Fruit fly (Drosophila melanogaster) whole organism, embryonic: ENCODE results near the gene SuUR.
A peak's percentile ranks its signal among the peaks of the same experiment; 100 is the strongest.

Experiments used
- Atf-2 ChIP-seq: fragments of 200-800 bp; sonication (Bioruptor generic); optimal IDR thresholded peaks from 2 replicates; lab custom pipeline; 2016; ENCODE audit warnings: missing biosample characterization, missing genetic modification characterization
- Atf6 ChIP-seq: fragments of 200-800 bp; sonication (Bioruptor generic); IDR thresholded peaks from 2 replicates; pipeline ENCODE4 v1.3.6; 2022; ENCODE audit warnings: missing biosample characterization, missing genetic modification characterization
- C15 ChIP-seq: fragments of 200-800 bp; sonication (Bioruptor generic); IDR thresholded peaks from 3 replicates; pipeline ENCODE4 v1.3.6; 2022; ENCODE audit warnings: missing biosample characterization, missing genetic modification characterization
- CG10979 ChIP-seq: fragments of 200-800 bp; sonication (Bioruptor generic); optimal IDR thresholded peaks from 2 replicates; lab custom pipeline; 2018; ENCODE audit warnings: missing biosample characterization, mild to moderate bottlenecking, missing genetic modification characterization, moderate library complexity
- CG11093 ChIP-seq: fragments of 200-800 bp; sonication (Bioruptor generic); IDR thresholded peaks from 3 replicates; pipeline ENCODE4 v1.3.6; 2022; ENCODE audit warnings: missing biosample characterization, missing genetic modification characterization
- CG12659 ChIP-seq: fragments of 200-800 bp; sonication (Bioruptor generic); optimal IDR thresholded peaks from 3 replicates; lab custom pipeline; 2017; ENCODE audit warnings: mild to moderate bottlenecking, missing biosample characterization, missing genetic modification reagents, missing genetic modification characterization
- CG14710 ChIP-seq: fragments of 200-800 bp; sonication (Bioruptor generic); optimal IDR thresholded peaks from 3 replicates; lab custom pipeline; 2019; ENCODE audit warnings: missing biosample characterization, mild to moderate bottlenecking, missing genetic modification characterization, moderate library complexity
- CG16863 ChIP-seq: fragments of 200-800 bp; sonication (Bioruptor generic); optimal IDR thresholded peaks from 3 replicates; lab custom pipeline; 2016; ENCODE audit warnings: missing biosample characterization, missing genetic modification characterization
- CG17829 ChIP-seq: fragments of 200-800 bp; optimal IDR thresholded peaks from 2 replicates; lab custom pipeline; 2019; ENCODE audit warnings: missing biosample characterization, mild to moderate bottlenecking, missing genetic modification characterization, moderate library complexity
- CG1792 ChIP-seq: fragments of 200-800 bp; sonication (Bioruptor generic); optimal IDR thresholded peaks from 2 replicates; lab custom pipeline; 2016; ENCODE audit warnings: missing biosample characterization, missing genetic modification characterization
- CG18262 ChIP-seq: fragments of 200-800 bp; optimal IDR thresholded peaks from 3 replicates; lab custom pipeline; 2019; ENCODE audit warnings: missing biosample characterization, mild to moderate bottlenecking, missing genetic modification characterization, moderate library complexity
- CG2116 ChIP-seq: fragments of 200-800 bp; sonication (Bioruptor generic); optimal IDR thresholded peaks from 3 replicates; lab custom pipeline; 2018; ENCODE audit warnings: missing biosample characterization, mild to moderate bottlenecking, missing genetic modification characterization
- CG2712 ChIP-seq: fragments of 200-800 bp; optimal IDR thresholded peaks from 3 replicates; lab custom pipeline; 2019; ENCODE audit warnings: missing biosample characterization, mild to moderate bottlenecking, missing genetic modification characterization, moderate library complexity
- CG34376 ChIP-seq: fragments of 200-800 bp; sonication (Bioruptor generic); optimal IDR thresholded peaks from 2 replicates; lab custom pipeline; 2018; ENCODE audit warnings: missing biosample characterization, mild to moderate bottlenecking, missing genetic modification characterization
- CG3995 ChIP-seq: fragments of 200-800 bp; sonication (Bioruptor generic); optimal IDR thresholded peaks from 3 replicates; lab custom pipeline; 2016; ENCODE audit warnings: missing biosample characterization, missing genetic modification characterization
- CG6689 ChIP-seq: fragments of 200-800 bp; sonication (Bioruptor generic); IDR thresholded peaks from 2 replicates; pipeline ENCODE4 v1.3.6; 2022; ENCODE audit warnings: missing biosample characterization, missing genetic modification characterization
- CG8089 ChIP-seq: fragments of 200-800 bp; sonication (Bioruptor generic); optimal IDR thresholded peaks from 3 replicates; lab custom pipeline; 2016; ENCODE audit warnings: missing biosample characterization, missing genetic modification characterization
- Dp ChIP-seq: fragments of 200-800 bp; sonication (Bioruptor generic); optimal IDR thresholded peaks from 2 replicates; lab custom pipeline; 2018; ENCODE audit warnings: missing biosample characterization, mild to moderate bottlenecking, missing genetic modification characterization, moderate library complexity
- Drgx ChIP-seq: fragments of 200-800 bp; sonication (Bioruptor generic); IDR thresholded peaks from 2 replicates; pipeline ENCODE4 v1.3.6; 2022; ENCODE audit warnings: missing biosample characterization, missing genetic modification characterization
- Elba2 ChIP-seq: fragments of 200-800 bp; sonication (Bioruptor generic); optimal IDR thresholded peaks from 3 replicates; lab custom pipeline; 2016; ENCODE audit warnings: missing biosample characterization, missing genetic modification characterization
- Fer1 ChIP-seq: fragments of 200-800 bp; sonication (Bioruptor generic); optimal IDR thresholded peaks from 2 replicates; lab custom pipeline; 2017; ENCODE audit warnings: missing biosample characterization, mild to moderate bottlenecking, missing genetic modification characterization
- Gug ChIP-seq: fragments of 200-800 bp; sonication (Bioruptor generic); IDR thresholded peaks from 4 replicates; pipeline ENCODE4 v1.3.6; 2022; ENCODE audit warnings: missing biosample characterization, missing genetic modification characterization
- Hsf ChIP-seq: fragments of 200-800 bp; sonication (Bioruptor generic); optimal IDR thresholded peaks from 3 replicates; lab custom pipeline; 2016; ENCODE audit warnings: missing biosample characterization, missing genetic modification characterization
- MESR4 ChIP-seq: fragments of 200-800 bp; sonication (Bioruptor generic); optimal IDR thresholded peaks from 2 replicates; lab custom pipeline; 2018; ENCODE audit warnings: missing biosample characterization, mild to moderate bottlenecking, missing genetic modification characterization, moderate library complexity
- Nf-YA ChIP-seq: fragments of 200-800 bp; sonication (Bioruptor generic); IDR thresholded peaks from 2 replicates; pipeline ENCODE4 v1.3.6; 2022; ENCODE audit warnings: missing biosample characterization, missing genetic modification characterization
- NfI ChIP-seq: fragments of 200-800 bp; sonication (Bioruptor generic); optimal IDR thresholded peaks from 3 replicates; lab custom pipeline; 2018; ENCODE audit warnings: missing biosample characterization, mild to moderate bottlenecking, missing genetic modification characterization, moderate library complexity
- Optix ChIP-seq: fragments of 200-800 bp; sonication (Bioruptor generic); IDR thresholded peaks from 3 replicates; pipeline ENCODE4 v1.3.6; 2022; ENCODE audit warnings: missing biosample characterization, missing genetic modification characterization
- Poxn ChIP-seq: fragments of 200-800 bp; sonication (Bioruptor generic); IDR thresholded peaks from 2 replicates; pipeline ENCODE4 v1.3.6; 2022; ENCODE audit warnings: missing biosample characterization, missing genetic modification characterization
- Rfx ChIP-seq: fragments of 200-800 bp; sonication (Bioruptor generic); IDR thresholded peaks from 2 replicates; pipeline ENCODE4 v1.3.6; 2022; ENCODE audit warnings: missing biosample characterization, missing genetic modification characterization
- Sox102F ChIP-seq: fragments of 200-800 bp; sonication (Bioruptor generic); optimal IDR thresholded peaks from 2 replicates; lab custom pipeline; 2018; ENCODE audit warnings: missing biosample characterization, mild to moderate bottlenecking, missing genetic modification characterization, moderate library complexity
- bsh ChIP-seq, 2 experiments: fragments of 200-800 bp; sonication (Bioruptor generic); optimal IDR thresholded peaks; 2 replicates each; lab custom pipeline; 2017 to 2018; ENCODE audit warnings: mild to moderate bottlenecking in 2 of 2, missing biosample characterization in 2 of 2, missing genetic modification characterization in 2 of 2, moderate library complexity in 1 of 2
- cato ChIP-seq: fragments of 200-800 bp; sonication (Bioruptor generic); optimal IDR thresholded peaks from 2 replicates; lab custom pipeline; 2016; ENCODE audit warnings: missing biosample characterization, missing genetic modification characterization, borderline replicate concordance
- crp ChIP-seq, 2 experiments: fragments of 200-800 bp; sonication (Bioruptor generic); optimal IDR thresholded peaks; 2 replicates in 1 of 2; 3 replicates in 1 of 2; lab custom pipeline; 2017; ENCODE audit warnings: missing biosample characterization in 2 of 2, missing genetic modification characterization in 2 of 2, mild to moderate bottlenecking in 1 of 2, moderate library complexity in 1 of 2
- danr ChIP-seq: fragments of 200-800 bp; sonication (Bioruptor generic); IDR thresholded peaks from 2 replicates; pipeline ENCODE4 v1.3.6; 2022; ENCODE audit warnings: missing biosample characterization, missing genetic modification characterization
- eyg ChIP-seq: fragments of 200-800 bp; sonication (Bioruptor generic); optimal IDR thresholded peaks from 3 replicates; lab custom pipeline; 2016; ENCODE audit warnings: missing biosample characterization, missing genetic modification characterization
- gce ChIP-seq: fragments of 200-800 bp; sonication (Bioruptor generic); IDR thresholded peaks from 3 replicates; pipeline ENCODE4 v1.3.6; 2022; ENCODE audit warnings: missing biosample characterization, missing genetic modification characterization
- gcm ChIP-seq: fragments of 200-800 bp; sonication (Bioruptor generic); optimal IDR thresholded peaks from 2 replicates; lab custom pipeline; 2019; ENCODE audit warnings: missing biosample characterization, mild to moderate bottlenecking, missing genetic modification characterization, moderate library complexity
- gem ChIP-seq: fragments of 200-800 bp; sonication (Bioruptor generic); optimal IDR thresholded peaks from 2 replicates; lab custom pipeline; 2019; ENCODE audit warnings: missing biosample characterization, mild to moderate bottlenecking, missing genetic modification characterization, moderate library complexity
- grau ChIP-seq: fragments of 200-800 bp; optimal IDR thresholded peaks from 3 replicates; lab custom pipeline; 2019; ENCODE audit warnings: missing biosample characterization, mild to moderate bottlenecking, missing genetic modification characterization, moderate library complexity
- mirr ChIP-seq: fragments of 200-800 bp; sonication (Bioruptor generic); optimal IDR thresholded peaks from 3 replicates; lab custom pipeline; 2018; ENCODE audit warnings: missing biosample characterization, mild to moderate bottlenecking, missing genetic modification characterization
- psq ChIP-seq: fragments of 200-800 bp; sonication (Bioruptor generic); optimal IDR thresholded peaks from 2 replicates; lab custom pipeline; 2017; ENCODE audit warnings: missing biosample characterization, missing genetic modification characterization
- run ChIP-seq: fragments of 200-800 bp; sonication (Bioruptor generic); optimal IDR thresholded peaks from 3 replicates; lab custom pipeline; 2018; ENCODE audit warnings: missing biosample characterization, mild to moderate bottlenecking, missing genetic modification characterization
- sna ChIP-seq: fragments of 200-800 bp; sonication (Bioruptor generic); IDR thresholded peaks from 2 replicates; pipeline ENCODE4 v1.3.6; 2022; ENCODE audit warnings: missing biosample characterization, missing genetic modification characterization; ENCODE audit not compliant: partially characterized antibody
- sqz ChIP-seq: fragments of 200-800 bp; sonication (Bioruptor generic); optimal IDR thresholded peaks from 3 replicates; lab custom pipeline; 2018; ENCODE audit warnings: missing biosample characterization, mild to moderate bottlenecking, missing genetic modification characterization
- sug ChIP-seq: fragments of 200-800 bp; optimal IDR thresholded peaks from 2 replicates; lab custom pipeline; 2019; ENCODE audit warnings: missing biosample characterization, mild to moderate bottlenecking, missing genetic modification characterization, moderate library complexity
- unpg ChIP-seq: fragments of 200-800 bp; sonication (Bioruptor generic); optimal IDR thresholded peaks from 3 replicates; lab custom pipeline; 2018; ENCODE audit warnings: missing biosample characterization, mild to moderate bottlenecking, missing genetic modification characterization, moderate library complexity
- vvl ChIP-seq: fragments of 200-800 bp; sonication (Bioruptor generic); IDR thresholded peaks from 2 replicates; pipeline ENCODE4 v1.3.6; 2022; ENCODE audit warnings: missing biosample characterization, missing genetic modification characterization
- yki ChIP-seq: fragments of >200 bp; optimal IDR thresholded peaks from 3 replicates; lab custom pipeline; 2018
- zfh2 ChIP-seq: fragments of 200-800 bp; sonication (Bioruptor generic); optimal IDR thresholded peaks from 2 replicates; lab custom pipeline; 2016; ENCODE audit warnings: missing biosample characterization, missing genetic modification characterization

Gene SuUR

DNA sequence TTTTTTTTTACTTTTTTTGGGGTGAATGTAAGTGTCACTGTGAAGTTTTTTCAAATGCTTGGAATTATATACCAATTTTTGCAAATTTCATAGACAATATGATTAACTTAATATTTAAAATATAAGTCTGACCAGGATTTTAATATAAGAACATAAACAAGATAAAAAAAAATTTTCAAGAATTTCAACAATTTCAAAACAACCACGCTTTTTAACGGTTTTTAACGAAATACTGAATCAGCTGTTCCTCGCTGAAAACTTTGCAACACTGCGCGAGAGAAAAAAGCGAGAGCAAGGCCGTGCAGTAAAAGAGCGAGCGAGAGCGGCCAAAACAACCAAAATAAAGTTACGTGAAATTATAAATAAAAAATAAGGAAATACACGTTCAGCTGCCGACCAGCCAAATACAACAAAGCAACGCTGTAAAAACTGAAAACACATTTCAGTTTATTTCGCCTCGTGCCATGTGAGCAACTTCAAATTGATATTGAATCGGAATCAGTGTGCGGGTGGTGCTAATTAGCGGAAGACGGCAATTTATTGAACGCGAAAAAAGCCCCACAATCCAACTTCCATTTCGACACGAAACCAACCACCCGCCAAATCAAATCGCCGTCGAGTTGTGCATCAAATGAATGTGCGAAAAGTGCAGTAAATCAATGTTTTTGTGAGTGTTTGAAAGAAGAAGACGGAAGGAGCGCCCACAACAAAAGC, 31.6 kb downstream of the SuUR start, which contains the start of the genes CG46439, Iyd and CG33947 (continued):
- TF ChIP-seq yki (lab: Kevin White, UChicago) (peak; percentile 52), Rfx (0 out of 2 replicates have a peak, but pooled peaks have one; percentile 28), Gug (no peak), sqz (GFP tag; lab: Kevin White, UChicago) (peak; percentile 60), Nf-YA (GFP tag; lab: Robert Waterston, UW) (no peak), Dp (GFP tag; lab: Kevin White, UChicago) (peak; percentile 67), vvl (GFP tag; lab: Robert Waterston, UW) (peak; percentile 14; the same call in 1 of the 2 replicates), gce (GFP tag; lab: Robert Waterston, UW) (0 out of 3 replicates have a peak, but pooled peaks have one; percentile 41), gem (peak; percentile 5), gcm (peak; percentile 54), Sox102F (GFP tag; lab: Kevin White, UChicago) (no peak), Hsf (GFP tag; lab: Kevin White, UChicago) (no peak), CG6689 (peak; percentile 24; the same call in 1 of the 2 replicates), CG8089 (GFP tag; lab: Kevin White, UChicago) (no peak), CG12659 (GFP tag; lab: Kevin White, UChicago) (peak; percentile 46), eyg (no peak), psq (GFP tag; lab: Kevin White, UChicago) (no peak), CG16863 (GFP tag; lab: Kevin White, UChicago) (no peak), CG2712 (tag; lab: Kevin White, UChicago) (peak; percentile 5), CG14710 (tag; lab: Kevin White, UChicago) (no peak), sug (peak; percentile 11), Optix (GFP tag; lab: Robert Waterston, UW) (0 out of 3 replicates have a peak, but pooled peaks have one; percentile 6), CG11093 (GFP tag; lab: Robert Waterston, UW) (no peak), bsh (GFP tag; optimal IDR thresholded peaks at IDR 0.05; lab: Kevin White, UChicago) (peak in 1 of 2 experiments; percentile 77), MESR4 (GFP tag; lab: Kevin White, UChicago) (peak; percentile 37), Elba2 (GFP tag; lab: Kevin White, UChicago) (peak; percentile 24), grau (tag; lab: Kevin White, UChicago) (peak; percentile 2), CG3995 (GFP tag; lab: Kevin White, UChicago) (peak; percentile 2), run (no peak), CG2116 (GFP tag; lab: Kevin White, UChicago) (peak; percentile 37), Fer1 (GFP tag; lab: Kevin White, UChicago) (peak; percentile 70), C15 (0 out of 3 replicates have a peak, but pooled peaks have one; percentile 19), unpg (GFP tag; lab: Kevin White, UChicago) (peak; percentile 17), CG18262 (no peak), Drgx (GFP tag; lab: Robert Waterston, UW) (peak; percentile 71), Atf-2 (GFP tag; lab: Kevin White, UChicago) (no peak), CG10979 (tag; lab: Kevin White, UChicago) (no peak), mirr (GFP tag; lab: Kevin White, UChicago) (no peak), CG34376 (GFP tag; lab: Kevin White, UChicago) (peak; percentile 41), NfI (GFP tag; lab: Kevin White, UChicago) (peak; percentile 26), zfh2 (GFP tag; lab: Kevin White, UChicago) (peak; percentile 22), danr (GFP tag; lab: Robert Waterston, UW) (no peak), Atf6 (GFP tag; lab: Robert Waterston, UW) (peak; percentile 56), sna (GFP tag; lab: Robert Waterston, UW) (peak; percentile 54), Poxn (GFP tag; lab: Robert Waterston, UW) (no peak), crp (GFP tag; optimal IDR thresholded peaks at IDR 0.05; lab: Kevin White, UChicago) (peak; percentile 70 to 93), cato (no peak), CG17829 (peak; percentile 29), CG1792 (no peak)
